Fruit fly (Drosophila melanogaster) whole organism, wandering third instar larva: ENCODE data around the gene CG32037.

ENCODE experiments used
- Abd-B ChIP-seq: fragments of >200 bp; optimal IDR thresholded peaks from 2 replicates; lab custom pipeline; 2017; ENCODE audit warnings: missing biosample characterization, missing genetic modification characterization
- CG32264 ChIP-seq: fragments of 200-800 bp; sonication (Bioruptor generic); optimal IDR thresholded peaks from 2 replicates; lab custom pipeline; 2016; ENCODE audit warnings: missing biosample characterization, missing genetic modification characterization
- CG9705 ChIP-seq: fragments of 200-800 bp; sonication (Bioruptor generic); optimal IDR thresholded peaks from 2 replicates; lab custom pipeline; 2018; ENCODE audit warnings: missing biosample characterization, mild to moderate bottlenecking, missing genetic modification characterization
- CrebA ChIP-seq: fragments of 200-800 bp; sonication (Bioruptor generic); optimal IDR thresholded peaks from 2 replicates; lab custom pipeline; 2016; ENCODE audit warnings: missing biosample characterization, mild to moderate bottlenecking, missing genetic modification characterization, borderline replicate concordance
- Dfd ChIP-seq: fragments of >200 bp; optimal IDR thresholded peaks from 2 replicates; lab custom pipeline; 2017; ENCODE audit warnings: missing biosample characterization, missing genetic modification characterization
- Dif ChIP-seq: fragments of 200-275, 200-300 bp; sonication (Bioruptor generic); optimal IDR thresholded peaks from 2 replicates; lab custom pipeline; 2018; ENCODE audit warnings: missing biosample characterization, missing genetic modification characterization; ENCODE audit not compliant: partially characterized antibody
- GATAd ChIP-seq: sonication (Bioruptor generic); optimal IDR thresholded peaks from 2 replicates; lab custom pipeline; 2016; ENCODE audit warnings: missing biosample characterization, missing genetic modification characterization
- HLH106 ChIP-seq: fragments of 200-800 bp; optimal IDR thresholded peaks from 3 replicates; lab custom pipeline; 2019; ENCODE audit warnings: missing biosample characterization, mild to moderate bottlenecking, missing genetic modification characterization, moderate library complexity
- Hnf4 ChIP-seq: fragments of 200-800 bp; sonication (Bioruptor generic); optimal IDR thresholded peaks from 2 replicates; lab custom pipeline; 2016; ENCODE audit warnings: missing biosample characterization, mild to moderate bottlenecking, missing genetic modification characterization
- Hr78 ChIP-seq: fragments of >200 bp; optimal IDR thresholded peaks from 2 replicates; lab custom pipeline; 2017; ENCODE audit warnings: missing biosample characterization, missing genetic modification characterization
- Hr83 ChIP-seq: fragments of 200-300 bp; sonication (Bioruptor generic); optimal IDR thresholded peaks from 2 replicates; lab custom pipeline; 2016; ENCODE audit warnings: missing biosample characterization, mild to moderate bottlenecking, missing genetic modification characterization, moderate library complexity; ENCODE audit not compliant: poor library complexity, severe bottlenecking
- Jra ChIP-seq: sonication (Bioruptor generic); optimal IDR thresholded peaks from 2 replicates; lab custom pipeline; 2016; ENCODE audit warnings: missing biosample characterization, missing genetic modification characterization
- OdsH ChIP-seq: fragments of 200-800 bp; sonication (Bioruptor generic); optimal IDR thresholded peaks from 2 replicates; lab custom pipeline; 2016; ENCODE audit warnings: missing biosample characterization, mild to moderate bottlenecking, missing genetic modification characterization
- Rel ChIP-seq, 2 experiments: fragments of 200-800 bp; sonication (Bioruptor generic) in 1 of 2; optimal IDR thresholded peaks; 2 replicates in 1 of 2; 3 replicates in 1 of 2; lab custom pipeline; 2016 to 2019; ENCODE audit warnings: mild to moderate bottlenecking in 2 of 2, missing biosample characterization in 2 of 2, missing genetic modification characterization in 2 of 2, moderate library complexity in 1 of 2
- Sp1 ChIP-seq: fragments of 200-800 bp; sonication (Bioruptor generic); optimal IDR thresholded peaks from 3 replicates; lab custom pipeline; 2019; ENCODE audit warnings: missing biosample characterization, mild to moderate bottlenecking, missing genetic modification characterization, moderate library complexity
- br ChIP-seq: fragments of 200-800 bp; sonication (Bioruptor generic); optimal IDR thresholded peaks from 2 replicates; lab custom pipeline; 2016; ENCODE audit warnings: missing biosample characterization, missing genetic modification characterization
- brk ChIP-seq: fragments of 200-800 bp; sonication (Bioruptor generic); optimal IDR thresholded peaks from 2 replicates; lab custom pipeline; 2016; ENCODE audit warnings: missing biosample characterization, mild to moderate bottlenecking, missing genetic modification characterization
- dl ChIP-seq, 2 experiments: fragments of 175-275, 200-275 bp in 1 of 2; fragments of 200-275 bp in 1 of 2; sonication (Bioruptor generic); optimal IDR thresholded peaks; lab custom pipeline; 2018; ENCODE audit warnings: mild to moderate bottlenecking in 2 of 2, missing biosample characterization in 2 of 2, missing genetic modification characterization in 2 of 2, moderate library complexity in 2 of 2; ENCODE audit not compliant: partially characterized antibody in 2 of 2, insufficient read depth in 1 of 2
- dmrt93B ChIP-seq: fragments of 200-800 bp; sonication (Bioruptor generic); optimal IDR thresholded peaks from 2 replicates; lab custom pipeline; 2018; ENCODE audit warnings: missing biosample characterization, mild to moderate bottlenecking, missing genetic modification characterization
- dsf ChIP-seq: sonication (Bioruptor generic); optimal IDR thresholded peaks from 2 replicates; lab custom pipeline; 2016; ENCODE audit warnings: missing biosample characterization, missing genetic modification characterization, borderline replicate concordance
- foxo ChIP-seq, 2 experiments: fragments of 200-800 bp; sonication (Bioruptor generic); optimal IDR thresholded peaks; 2 replicates in 1 of 2; 3 replicates in 1 of 2; lab custom pipeline; 2016 to 2017; ENCODE audit warnings: missing biosample characterization in 2 of 2, missing genetic modification characterization in 2 of 2
- fru ChIP-seq: fragments of 200-800 bp; sonication (Bioruptor generic); optimal IDR thresholded peaks from 3 replicates; lab custom pipeline; 2016; ENCODE audit warnings: missing biosample characterization, mild to moderate bottlenecking, missing genetic modification characterization
- h ChIP-seq: fragments of 200-800 bp; sonication (Bioruptor generic); optimal IDR thresholded peaks from 3 replicates; lab custom pipeline; 2016; ENCODE audit warnings: missing biosample characterization, mild to moderate bottlenecking, missing genetic modification characterization
- jim ChIP-seq: fragments of 175-275, 200-325 bp; sonication (Bioruptor generic); optimal IDR thresholded peaks from 2 replicates; lab custom pipeline; 2016; ENCODE audit warnings: missing biosample characterization, mild to moderate bottlenecking, missing genetic modification characterization
- lola ChIP-seq: fragments of >200 bp; optimal IDR thresholded peaks from 2 replicates; lab custom pipeline; 2017; ENCODE audit warnings: missing biosample characterization, missing genetic modification characterization
- pan ChIP-seq: fragments of >200 bp; optimal IDR thresholded peaks from 2 replicates; lab custom pipeline; 2017
- psq ChIP-seq: fragments of 200-800 bp; sonication (Bioruptor generic); optimal IDR thresholded peaks from 3 replicates; lab custom pipeline; 2017; ENCODE audit warnings: missing biosample characterization, mild to moderate bottlenecking, missing genetic modification characterization, moderate library complexity
- rgr ChIP-seq: fragments of 200-800 bp; sonication (Bioruptor generic); optimal IDR thresholded peaks from 3 replicates; lab custom pipeline; 2016; ENCODE audit warnings: missing biosample characterization, mild to moderate bottlenecking, missing genetic modification characterization
- sage ChIP-seq: fragments of 200-800 bp; sonication (Bioruptor generic); optimal IDR thresholded peaks from 2 replicates; lab custom pipeline; 2016; ENCODE audit warnings: missing biosample characterization, mild to moderate bottlenecking, missing genetic modification characterization
- woc ChIP-seq: sonication (Bioruptor generic); optimal IDR thresholded peaks from 2 replicates; lab custom pipeline; 2016; ENCODE audit warnings: missing biosample characterization, mild to moderate bottlenecking, missing genetic modification characterization

CG32037 gene

dm6 chr3L:9442625-9443282 is 49.3 kb downstream of the CG32037 start, which contains the start of gene Srg3:
TSS of gene Srg3 (plus strand) at chr3L:9443232.
- TF ChIP-seq lola (GFP tag; lab: Kevin White, UChicago) (no peak), Abd-B (no peak), br (GFP tag; lab: Kevin White, UChicago) (no peak)

dm6 chr3L:9441907-9442479 is 50.0 kb downstream of the CG32037 start, which contains the start of the genes Bet3 and Nf-YA:
TSS of gene Bet3 (minus strand) at chr3L:9442267.
TSS of gene Nf-YA (minus strand) at chr3L:9442267.
- TF ChIP-seq HLH106 (tag; lab: Kevin White, UChicago) (peak; percentile 39), CG32264 (GFP tag; lab: Kevin White, UChicago) (no peak), Hnf4 (peak; percentile 34), Rel (GFP tag; optimal IDR thresholded peaks at IDR 0.05; lab: Kevin White, UChicago) (no peak), Rel (tag; optimal IDR thresholded peaks at IDR 0.05; lab: Kevin White, UChicago) (peak; percentile 52), dl (GFP tag; optimal IDR thresholded peaks at IDR 0.05; lab: Kevin White, UChicago; ENCODE audit: insufficient read depth in 1 of 2, partially characterized antibody in 2 of 2) (no peak), Sp1 (peak; percentile 36), Hr78 (GFP tag; lab: Kevin White, UChicago) (no peak), brk (GFP tag; lab: Kevin White, UChicago) (no peak), pan (lab: Kevin White, UChicago) (no peak), OdsH (GFP tag; lab: Kevin White, UChicago) (no peak), CrebA (GFP tag; lab: Kevin White, UChicago) (no peak), psq (GFP tag; lab: Kevin White, UChicago) (no peak), Jra (peak; percentile 64), rgr (GFP tag; lab: Kevin White, UChicago) (peak; percentile 58), fru (no peak), jim (no peak), h (GFP tag; lab: Kevin White, UChicago) (peak; percentile 9), Dfd (no peak), GATAd (GFP tag; lab: Kevin White, UChicago) (no peak), Hr83 (GFP tag; lab: Kevin White, UChicago) (peak; percentile 80), Abd-B (no peak), dsf (peak; percentile 3), br (GFP tag; lab: Kevin White, UChicago) (no peak), foxo (GFP tag; optimal IDR thresholded peaks at IDR 0.05; lab: Kevin White, UChicago) (peak in 1 of 2 experiments; percentile 56), CG9705 (no peak), lola (GFP tag; lab: Kevin White, UChicago) (no peak), dmrt93B (GFP tag; lab: Kevin White, UChicago) (no peak), sage (GFP tag; lab: Kevin White, UChicago) (no peak), woc (peak; percentile 41), Dif (GFP tag; lab: Kevin White, UChicago) (no peak)
